Fruit fly (Drosophila melanogaster) ovary, adult (tissue): ENCODE data around the gene CG5399.
A peak's percentile ranks its signal among the peaks of the same experiment; 100 is the strongest.

Source experiments
- CG17801 ChIP-seq: fragments of 200-800 bp; optimal IDR thresholded peaks from 2 replicates; lab custom pipeline; 2019; ENCODE audit warnings: missing biosample characterization, mild to moderate bottlenecking, missing genetic modification characterization, moderate library complexity; ENCODE audit not compliant: partially characterized antibody

CG5399 gene

DNA sequence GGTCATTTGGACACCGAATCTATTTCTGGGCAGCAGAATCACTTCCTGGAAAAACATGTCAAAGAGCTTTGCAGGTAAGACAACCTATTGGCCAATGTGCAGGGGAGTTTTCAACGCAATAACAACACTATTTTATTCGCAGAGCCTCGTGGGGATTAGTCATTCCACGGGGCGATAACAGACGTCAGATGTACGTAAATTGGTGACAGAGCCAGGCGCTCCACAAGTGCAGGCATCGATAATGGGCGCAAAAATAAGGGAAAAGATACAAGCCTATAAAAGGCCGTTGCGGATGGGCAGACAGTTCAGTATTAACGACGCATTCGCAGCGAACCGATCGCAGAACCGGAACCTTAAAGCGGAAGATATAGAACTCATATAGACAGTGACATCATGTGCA, at the start of gene CG5399:
CG5399 (plus strand) TSS at position 301 of the 400 bp plus-strand sequence.
- TF ChIP-seq CG17801 = no peak

- no peak for TF ChIP-seq CG17801
Measured at dm6 chr3R:15646899-15647443, 48.1 kb upstream of the CG5399 start.

- TF ChIP-seq CG17801 = no peak
Measured at dm6 chr3R:15648898-15649297, 46.1 kb upstream of the CG5399 start.

- no peak for TF ChIP-seq CG17801
Measured at dm6 chr3R:15650250-15650649, 44.8 kb upstream of the CG5399 start.

DNA sequence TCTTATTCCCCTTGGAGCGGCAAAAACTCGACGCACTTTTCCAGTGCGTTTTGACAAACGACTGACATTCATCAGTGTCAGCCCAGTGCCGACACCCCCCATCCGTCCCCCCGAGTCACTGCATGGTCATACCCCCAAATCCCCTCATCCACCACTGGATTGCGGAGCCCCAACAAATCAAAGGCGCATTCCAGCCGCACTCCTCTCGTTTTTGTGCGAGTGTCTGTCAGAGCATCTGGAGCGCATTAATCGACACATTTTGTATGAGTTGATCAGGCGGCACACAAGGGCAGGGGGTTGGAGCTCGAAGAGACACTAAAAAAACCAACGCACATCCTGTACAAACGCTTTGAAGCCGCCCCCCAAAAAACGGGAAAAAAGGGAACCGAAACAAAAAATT, 44.4 kb upstream of the CG5399 start:
- TF ChIP-seq CG17801 = no peak

DNA sequence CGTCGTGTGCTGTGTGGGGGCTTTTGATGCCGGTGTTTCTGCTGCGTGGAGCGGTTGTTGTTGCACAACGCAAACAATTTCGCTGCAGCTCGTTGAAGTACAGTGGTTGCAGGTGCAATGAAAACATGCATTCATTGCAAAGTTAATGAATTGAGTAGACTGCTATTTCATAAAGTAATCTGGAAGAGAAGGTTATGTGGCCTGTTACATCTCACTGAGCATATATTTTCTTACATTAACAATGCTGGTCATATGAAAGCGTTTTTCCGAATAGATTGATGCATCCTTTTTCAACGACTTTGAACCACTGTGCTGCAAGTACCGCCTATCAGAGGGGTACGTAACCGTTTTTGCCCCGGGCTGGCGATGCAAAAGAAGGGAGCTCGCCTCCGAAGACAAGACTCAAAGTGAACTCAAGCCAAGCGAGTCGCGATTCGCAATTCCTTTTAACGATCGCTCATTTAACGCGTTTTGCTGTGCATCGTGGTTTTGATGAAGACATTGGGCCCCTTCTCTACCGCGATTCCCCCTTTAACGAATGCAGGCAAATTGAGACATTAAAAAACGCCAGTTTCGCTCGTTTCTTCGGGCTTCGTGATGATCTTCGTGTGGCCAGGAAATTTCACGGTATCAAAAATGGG, 43.2 kb upstream of the CG5399 start:
- TF ChIP-seq CG17801 = no peak

- TF ChIP-seq CG17801 = no peak
Measured at dm6 chr3R:15652632-15653248, 42.3 kb upstream of the CG5399 start.

DNA sequence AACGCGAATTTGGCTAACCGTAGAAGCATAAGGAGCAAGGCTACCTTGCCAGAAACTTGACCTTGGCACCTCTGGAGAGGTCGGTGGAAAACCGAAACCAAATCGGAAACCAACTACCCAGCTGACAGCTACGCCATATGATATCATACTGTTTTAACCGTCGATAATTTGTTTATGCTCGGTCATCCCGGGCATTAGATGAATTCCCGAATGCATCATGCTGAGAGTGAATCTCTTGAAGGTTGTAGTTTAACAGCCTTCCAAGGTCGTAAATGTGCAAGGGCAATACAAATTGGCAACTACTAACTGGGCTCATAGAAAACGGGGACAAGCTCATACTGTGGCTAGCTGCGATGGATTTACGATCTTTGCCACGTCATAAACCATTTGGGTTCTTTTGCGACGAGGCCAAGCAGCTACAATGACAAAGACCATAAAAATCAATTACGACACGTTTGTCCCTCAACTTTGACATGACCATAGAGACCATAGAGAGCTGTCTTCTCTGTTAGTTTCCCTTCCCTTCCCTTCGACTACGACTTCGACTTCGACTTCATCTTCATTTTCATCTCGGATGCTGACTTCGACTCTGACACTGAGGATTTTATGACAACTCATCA, 41.2 kb upstream of the CG5399 start:
- no peak for TF ChIP-seq CG17801

- no peak for TF ChIP-seq CG17801
Measured at dm6 chr3R:15654870-15655269, 40.2 kb upstream of the CG5399 start.

- TF ChIP-seq CG17801 = no peak
Measured at dm6 chr3R:15655415-15655814, 39.6 kb upstream of the CG5399 start.

DNA sequence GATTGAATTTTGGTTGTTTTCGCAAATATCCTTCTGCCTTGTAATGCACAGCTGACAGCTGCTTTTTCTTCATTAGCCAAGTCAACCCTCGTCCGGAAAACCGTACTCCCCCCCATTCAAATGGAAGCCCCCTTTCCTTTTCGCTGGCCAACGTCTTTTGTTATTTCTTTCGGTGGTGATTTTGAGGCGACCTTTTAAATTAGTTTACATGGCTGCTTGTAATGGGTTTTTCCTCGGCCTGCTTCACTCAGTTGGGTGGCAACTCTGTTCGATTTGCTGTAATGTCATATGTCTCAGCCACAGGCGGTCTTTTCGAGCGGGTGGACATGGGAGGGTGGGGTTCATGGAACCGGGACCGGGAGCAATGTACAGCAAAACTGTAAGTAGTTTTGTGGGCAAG, 34.6 kb upstream of the CG5399 start:
- no peak for TF ChIP-seq CG17801

DNA sequence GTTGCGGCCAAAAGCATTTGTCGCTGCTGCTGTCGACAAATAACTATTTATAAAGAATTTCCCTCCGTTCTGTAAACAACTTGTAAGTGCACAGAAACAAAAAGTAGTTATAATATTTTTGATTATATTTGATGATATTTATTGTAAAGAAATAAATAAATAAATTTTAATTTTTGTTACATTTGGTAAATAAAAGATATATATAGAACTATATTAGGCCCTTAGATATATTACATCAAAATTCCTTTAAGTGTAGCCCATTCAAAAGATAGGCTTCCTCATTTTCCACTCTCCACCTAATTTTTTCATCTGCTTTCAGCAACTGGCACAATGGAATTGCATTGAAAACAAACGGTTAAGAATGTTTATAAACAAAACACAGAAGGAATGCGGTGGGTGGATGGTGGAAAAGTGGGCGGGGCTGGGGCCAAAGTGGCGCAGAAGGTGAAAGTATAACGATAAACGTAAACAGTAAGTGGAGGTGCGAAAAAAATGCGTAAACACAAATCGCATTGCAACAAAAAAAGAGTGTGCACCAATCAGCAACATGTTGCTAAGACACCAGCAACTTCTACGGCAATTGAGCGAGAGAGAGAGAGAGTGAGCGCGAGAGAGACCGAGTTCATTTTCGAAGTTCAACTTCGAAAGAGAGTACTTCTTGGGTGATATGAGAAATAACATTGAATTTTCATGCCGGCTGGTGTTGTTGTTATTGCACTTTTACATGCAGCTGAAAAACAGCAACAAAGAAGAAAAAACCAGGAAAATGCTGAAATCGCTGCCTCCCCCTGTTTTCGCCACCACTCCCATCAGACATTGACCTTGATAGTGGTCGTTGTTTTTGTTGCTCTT, 30.5 kb upstream of the CG5399 start:
- TF ChIP-seq CG17801 = no peak

DNA sequence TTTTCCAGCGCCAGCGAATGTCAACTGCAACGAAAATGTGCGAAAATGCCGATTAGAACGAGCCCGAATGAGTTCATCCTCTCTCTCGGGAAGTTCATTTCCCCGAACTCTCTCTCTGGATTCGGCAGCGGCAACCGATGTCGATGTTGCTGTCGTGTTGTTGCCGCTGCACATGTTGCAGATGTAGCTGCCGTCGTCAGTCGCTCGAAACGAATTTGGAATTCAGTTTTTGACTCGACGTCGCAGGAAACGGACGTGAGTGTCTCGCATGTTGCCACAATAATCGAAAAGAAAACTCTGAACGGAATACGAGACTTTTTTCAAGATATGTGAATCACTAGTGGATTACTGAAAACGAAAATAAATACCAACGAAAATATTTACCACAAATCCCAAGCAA, 29.1 kb upstream of the CG5399 start, which contains the start of gene pxb:
pxb (plus strand) TSS at position 222 of the 400 bp plus-strand sequence.
- TF ChIP-seq CG17801 = peak; percentile 7

DNA sequence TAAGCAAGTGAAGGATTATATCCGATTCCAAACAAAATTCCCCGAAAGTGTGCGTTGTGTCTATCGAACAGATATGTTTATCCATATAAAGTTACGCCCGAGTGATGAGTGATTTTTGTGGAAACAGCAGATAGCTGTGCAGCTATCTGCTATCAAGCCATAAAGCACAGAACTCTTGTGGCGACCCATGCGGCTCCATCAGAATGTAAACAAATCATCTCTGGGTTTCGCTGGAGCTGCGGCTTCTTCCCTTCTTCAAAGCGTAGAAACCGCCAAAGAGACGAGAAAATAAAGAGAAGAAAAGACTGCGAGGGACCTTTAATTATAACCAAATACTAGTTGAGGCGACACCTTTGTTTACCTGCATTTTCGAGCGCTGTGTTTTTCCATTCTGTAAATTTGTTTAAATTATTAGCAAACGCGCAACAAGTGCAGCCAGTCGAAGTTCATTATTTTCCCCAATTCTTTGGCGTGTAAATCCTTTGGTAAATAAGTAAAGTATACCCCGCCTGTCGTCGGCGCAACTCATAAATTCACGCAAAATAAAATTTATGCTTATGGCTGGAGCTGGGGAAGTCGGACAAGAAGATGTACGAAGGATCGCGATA, 28.0 kb upstream of the CG5399 start:
- no peak for TF ChIP-seq CG17801

DNA sequence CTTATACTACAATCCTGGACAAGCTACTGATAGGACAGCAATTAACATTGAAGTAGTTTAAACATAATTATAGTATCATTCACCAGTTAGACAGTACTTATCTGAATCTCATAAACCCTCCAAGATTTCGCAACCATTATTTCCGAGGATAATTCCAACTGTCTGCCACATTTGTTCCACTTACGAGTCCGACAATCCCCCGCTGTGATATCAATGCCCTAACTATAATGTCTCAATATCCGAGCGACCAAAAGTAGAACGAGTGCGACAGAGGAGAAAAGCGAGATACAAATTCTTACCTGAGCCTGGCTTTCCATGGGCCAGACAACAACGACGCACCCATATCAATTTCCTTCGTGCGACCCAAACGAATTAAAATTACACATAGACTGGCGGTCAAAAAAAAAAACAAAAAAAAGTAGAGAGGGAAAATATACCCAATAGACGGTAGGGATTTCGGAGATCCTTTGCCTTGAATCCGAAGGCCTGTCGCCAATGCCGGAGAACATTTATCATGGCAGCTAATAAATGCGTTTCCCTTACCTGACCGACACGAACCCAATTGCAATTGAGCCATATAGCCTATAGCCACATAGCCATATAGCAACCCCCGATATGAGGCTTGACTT, 26.1 kb upstream of the CG5399 start:
- TF ChIP-seq CG17801 = no peak

DNA sequence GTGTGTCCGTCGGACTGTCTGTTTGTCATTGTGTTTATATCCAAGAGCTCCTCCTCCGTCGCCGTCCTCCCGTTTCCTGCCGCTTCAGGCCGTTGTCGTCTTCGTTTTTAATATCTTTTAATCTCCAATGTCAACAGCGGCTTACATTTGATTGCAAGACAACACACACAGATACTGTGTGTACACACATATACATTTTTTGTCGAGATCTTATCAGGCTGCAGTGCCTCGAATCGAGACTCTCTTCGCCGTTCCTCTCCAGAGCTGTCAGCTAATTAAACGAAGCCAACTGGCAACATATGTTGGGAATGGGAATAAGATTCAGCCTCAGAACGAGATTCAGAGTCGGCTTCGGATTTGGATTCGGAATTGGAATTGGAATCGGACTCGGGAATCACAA, 24.5 kb upstream of the CG5399 start:
- TF ChIP-seq CG17801 = no peak
